Worm (Caenorhabditis elegans): Measurements from ENCODE around the gene dml-1.

ce11 chrIV:2838308-2838707 lies 48.4 kb upstream of the dml-1 start, which contains the start of gene Y54G2A.7:
- no peak for TF ChIP-seq rec-8 (tag; optimal IDR thresholded peaks at IDR 0.05)
- TF ChIP-seq dox-1 (GFP tag; IDR thresholded peaks at IDR 0.05) = no peak
- TF ChIP-seq T26A5.8 (tag; optimal IDR thresholded peaks at IDR 0.05) = no peak
- TF ChIP-seq dpl-1 (GFP tag; optimal IDR thresholded peaks at IDR 0.05) = no peak
- no peak for TF ChIP-seq pbrm-1 (GFP tag; IDR thresholded peaks at IDR 0.05)
- no peak for TF ChIP-seq chd-7 (tag; optimal IDR thresholded peaks at IDR 0.05)
- TF ChIP-seq lin-40 (tag; optimal IDR thresholded peaks at IDR 0.05) = no peak
- no peak for TF ChIP-seq C17E4.6 (GFP tag; IDR thresholded peaks at IDR 0.05)
- TF ChIP-seq somi-1 (GFP tag; optimal IDR thresholded peaks at IDR 0.05) = no peak
- no peak for TF ChIP-seq die-1 (tag; optimal IDR thresholded peaks at IDR 0.05)
- TF ChIP-seq unc-130 (GFP tag; optimal IDR thresholded peaks at IDR 0.05) = no peak
